Fruit fly (Drosophila melanogaster) whole organism, embryonic: Measurements from ENCODE around the gene CG42404.

Experiments
- Aef1 ChIP-seq: fragments of 200-800 bp; sonication (Bioruptor generic); IDR thresholded peaks from 3 replicates; pipeline ENCODE4 v1.3.6; 2022; ENCODE audit warnings: missing biosample characterization, missing genetic modification characterization
- CG13894 ChIP-seq: fragments of 200-800 bp; sonication (Bioruptor generic); optimal IDR thresholded peaks from 3 replicates; lab custom pipeline; 2018; ENCODE audit warnings: missing biosample characterization, mild to moderate bottlenecking, missing genetic modification characterization, moderate library complexity
- CG14050 ChIP-seq: fragments of 200-800 bp; sonication (Bioruptor generic); IDR thresholded peaks from 3 replicates; pipeline ENCODE4 v1.3.6; 2022; ENCODE audit warnings: missing biosample characterization, missing genetic modification characterization
- CG15479 ChIP-seq: fragments of 200-800 bp; sonication (Bioruptor generic); optimal IDR thresholded peaks from 3 replicates; lab custom pipeline; 2019; ENCODE audit warnings: missing biosample characterization, mild to moderate bottlenecking, missing genetic modification characterization, moderate library complexity
- CG17612 ChIP-seq: fragments of 200-800 bp; sonication (Bioruptor generic); IDR thresholded peaks from 2 replicates; pipeline ENCODE4 v1.3.6; 2022; ENCODE audit warnings: missing biosample characterization, missing genetic modification characterization
- CG1792 ChIP-seq: fragments of 200-800 bp; sonication (Bioruptor generic); optimal IDR thresholded peaks from 2 replicates; lab custom pipeline; 2016; ENCODE audit warnings: missing biosample characterization, missing genetic modification characterization
- CG2202 ChIP-seq: fragments of 200-800 bp; sonication (Bioruptor generic); optimal IDR thresholded peaks from 2 replicates; lab custom pipeline; 2018; ENCODE audit warnings: missing biosample characterization, mild to moderate bottlenecking, missing genetic modification characterization
- CG2889 ChIP-seq: fragments of 200-800 bp; sonication (Bioruptor generic); IDR thresholded peaks from 3 replicates; pipeline ENCODE4 v1.3.6; 2022; ENCODE audit warnings: missing biosample characterization, missing genetic modification characterization
- CG33213 ChIP-seq: fragments of 200-800 bp; sonication (Bioruptor generic); optimal IDR thresholded peaks from 3 replicates; lab custom pipeline; 2016; ENCODE audit warnings: missing biosample characterization, missing genetic modification characterization
- CG3407 ChIP-seq: fragments of 200-800 bp; sonication (Bioruptor generic); optimal IDR thresholded peaks from 2 replicates; lab custom pipeline; 2018; ENCODE audit warnings: missing biosample characterization, mild to moderate bottlenecking, missing genetic modification characterization
- CG4360 ChIP-seq: fragments of 200-800 bp; sonication (Bioruptor generic); IDR thresholded peaks from 2 replicates; pipeline ENCODE4 v1.3.6; 2022; ENCODE audit warnings: missing biosample characterization, missing genetic modification characterization
- CG4707 ChIP-seq: fragments of 200-800 bp; sonication (Bioruptor generic); optimal IDR thresholded peaks from 2 replicates; lab custom pipeline; 2018; ENCODE audit warnings: missing biosample characterization, mild to moderate bottlenecking, missing genetic modification characterization, moderate library complexity
- CG4730 ChIP-seq: fragments of 200-800 bp; sonication (Bioruptor generic); IDR thresholded peaks from 2 replicates; pipeline ENCODE4 v1.3.6; 2022; ENCODE audit warnings: missing biosample characterization, missing genetic modification characterization
- CG7556 ChIP-seq: fragments of 200-800 bp; sonication (Bioruptor generic); optimal IDR thresholded peaks from 2 replicates; lab custom pipeline; 2017; ENCODE audit warnings: missing biosample characterization, mild to moderate bottlenecking, missing genetic modification characterization
- CG7786 ChIP-seq: fragments of 200-800 bp; sonication (Bioruptor generic); optimal IDR thresholded peaks from 2 replicates; lab custom pipeline; 2016; ENCODE audit warnings: missing biosample characterization, missing genetic modification characterization
- CG9215 ChIP-seq: fragments of 200-800 bp; sonication (Bioruptor generic); IDR thresholded peaks from 2 replicates; pipeline ENCODE4 v1.3.6; 2022; ENCODE audit warnings: missing biosample characterization, missing genetic modification characterization
- CG9817 ChIP-seq: fragments of 200-800 bp; sonication (Bioruptor generic); optimal IDR thresholded peaks from 2 replicates; lab custom pipeline; 2018; ENCODE audit warnings: missing biosample characterization, mild to moderate bottlenecking, missing genetic modification characterization, moderate library complexity
- Dip3 ChIP-seq: fragments of 200-800 bp; sonication (Bioruptor generic); optimal IDR thresholded peaks from 3 replicates; lab custom pipeline; 2016; ENCODE audit warnings: missing biosample characterization, missing genetic modification characterization
- Hand ChIP-seq: fragments of 200-800 bp; sonication (Bioruptor generic); optimal IDR thresholded peaks from 2 replicates; lab custom pipeline; 2017; ENCODE audit warnings: mild to moderate bottlenecking, missing biosample characterization, missing genetic modification reagents, missing genetic modification characterization
- Myb ChIP-seq: fragments of 200-800 bp; sonication (Bioruptor generic); optimal IDR thresholded peaks from 2 replicates; lab custom pipeline; 2016; ENCODE audit warnings: missing biosample characterization, missing genetic modification characterization
- NFAT ChIP-seq: fragments of 200-800 bp; sonication (Bioruptor generic); IDR thresholded peaks from 2 replicates; pipeline ENCODE4 v1.3.6; 2022; ENCODE audit warnings: missing biosample characterization, missing genetic modification characterization
- Nf-YB ChIP-seq: fragments of 200-800 bp; sonication (Bioruptor generic); optimal IDR thresholded peaks from 3 replicates; lab custom pipeline; 2019; ENCODE audit warnings: missing biosample characterization, mild to moderate bottlenecking, missing genetic modification characterization, moderate library complexity
- Sry-β ChIP-seq: fragments of 200-800 bp; sonication (Bioruptor generic); optimal IDR thresholded peaks from 2 replicates; lab custom pipeline; 2018; ENCODE audit warnings: missing biosample characterization, mild to moderate bottlenecking, missing genetic modification characterization, moderate library complexity
- btn ChIP-seq: fragments of 200-800 bp; sonication (Bioruptor generic); optimal IDR thresholded peaks from 2 replicates; lab custom pipeline; 2016; ENCODE audit warnings: missing biosample characterization, missing genetic modification characterization
- ci ChIP-seq: fragments of 200-800 bp; sonication (Bioruptor generic); IDR thresholded peaks from 3 replicates; pipeline ENCODE4 v1.3.6; 2022; ENCODE audit warnings: missing biosample characterization, missing genetic modification characterization
- danr ChIP-seq: fragments of 200-800 bp; sonication (Bioruptor generic); IDR thresholded peaks from 2 replicates; pipeline ENCODE4 v1.3.6; 2022; ENCODE audit warnings: missing biosample characterization, missing genetic modification characterization
- dm ChIP-seq: fragments of 200-800 bp; sonication (Bioruptor generic); optimal IDR thresholded peaks from 3 replicates; lab custom pipeline; 2016; ENCODE audit warnings: missing biosample characterization, missing genetic modification characterization
- eve ChIP-seq, 2 experiments: fragments of >200 bp; optimal IDR thresholded peaks; 2 replicates each; lab custom pipeline; 2017; ENCODE audit warnings: missing biosample characterization in 2 of 2, missing genetic modification characterization in 2 of 2
- ftz-f1 ChIP-seq: fragments of 200-800 bp; sonication (Bioruptor generic); optimal IDR thresholded peaks from 2 replicates; lab custom pipeline; 2016; ENCODE audit warnings: missing biosample characterization, missing genetic modification characterization
- gro ChIP-seq: fragments of 200-800 bp; sonication (Bioruptor generic); optimal IDR thresholded peaks from 2 replicates; lab custom pipeline; 2016; ENCODE audit warnings: missing biosample characterization, missing genetic modification characterization
- gsb-n ChIP-seq: fragments of 200-800 bp; sonication (Bioruptor generic); optimal IDR thresholded peaks from 3 replicates; lab custom pipeline; 2018; ENCODE audit warnings: missing biosample characterization, mild to moderate bottlenecking, missing genetic modification characterization
- odd ChIP-seq: fragments of 200-800 bp; sonication (Bioruptor generic); optimal IDR thresholded peaks from 2 replicates; lab custom pipeline; 2017; ENCODE audit warnings: missing biosample characterization, mild to moderate bottlenecking, missing genetic modification characterization
- pum ChIP-seq: fragments of 200-800 bp; sonication (Bioruptor generic); optimal IDR thresholded peaks from 2 replicates; lab custom pipeline; 2016; ENCODE audit warnings: missing biosample characterization, missing genetic modification characterization
- sc ChIP-seq, 3 experiments: fragments of >200 bp in 2 of 3; fragments of 200-800 bp in 1 of 3; sonication (Bioruptor generic) in 1 of 3; optimal IDR thresholded peaks; 2 replicates in 2 of 3; 3 replicates in 1 of 3; lab custom pipeline; 2017; ENCODE audit warnings: mild to moderate bottlenecking in 1 of 3, missing biosample characterization in 1 of 3, missing genetic modification characterization in 1 of 3, missing genetic modification reagents in 1 of 3
- sens ChIP-seq: fragments of 200-800 bp; sonication (Bioruptor generic); peaks from one replicate; lab custom pipeline; 2016; ENCODE audit warnings: missing biosample characterization, missing genetic modification characterization
- slbo ChIP-seq: fragments of 200-800 bp; sonication (Bioruptor generic); IDR thresholded peaks from 2 replicates; pipeline ENCODE4 v1.3.6; 2022; ENCODE audit warnings: missing biosample characterization, missing genetic modification characterization
- sr ChIP-seq: fragments of 200-800 bp; sonication (Bioruptor generic); IDR thresholded peaks from 3 replicates; pipeline ENCODE4 v1.3.6; 2022; ENCODE audit warnings: missing biosample characterization, missing genetic modification characterization
- stc ChIP-seq: fragments of 200-800 bp; sonication (Bioruptor generic); IDR thresholded peaks from 2 replicates; pipeline ENCODE4 v1.3.6; 2022; ENCODE audit warnings: missing biosample characterization, missing genetic modification characterization
- tio ChIP-seq: fragments of 200-800 bp; sonication (Bioruptor generic); optimal IDR thresholded peaks from 2 replicates; lab custom pipeline; 2017; ENCODE audit warnings: missing biosample characterization, missing genetic modification characterization, inconsistent platforms
- wek ChIP-seq: fragments of 200-800 bp; sonication (Bioruptor generic); optimal IDR thresholded peaks from 3 replicates; lab custom pipeline; 2018; ENCODE audit warnings: missing biosample characterization, mild to moderate bottlenecking, missing genetic modification characterization, moderate library complexity
- wor ChIP-seq: fragments of 200-800 bp; sonication (Bioruptor generic); IDR thresholded peaks from 2 replicates; pipeline ENCODE4 v1.3.6; 2022; ENCODE audit warnings: missing biosample characterization, missing genetic modification characterization

CG42404 gene

dm6 chr3R:15275158-15275623 lies 25.3 kb downstream of the CG42404 start, which contains the start of the genes Cp190 and CG4338 (continued):
- TF ChIP-seq gro (GFP tag; lab: Kevin White, UChicago) (peak; percentile 87), Hand (GFP tag; lab: Kevin White, UChicago) (peak; percentile 95), slbo (GFP tag; lab: Robert Waterston, UW) (peak; percentile 97), CG4730 (no peak; the same call in none of the 2 replicates), CG1792 (GFP tag; lab: Kevin White, UChicago) (peak; percentile 84), CG14050 (GFP tag; lab: Robert Waterston, UW) (peak; percentile 91), CG17612 (GFP tag; lab: Robert Waterston, UW) (peak; percentile 91), Myb (peak; percentile 79), CG4707 (GFP tag; lab: Kevin White, UChicago) (peak; percentile 92), CG4360 (GFP tag; lab: Robert Waterston, UW) (peak; percentile 71), NFAT (GFP tag; lab: Robert Waterston, UW) (peak; percentile 89), CG3407 (GFP tag; lab: Kevin White, UChicago) (peak; percentile 96), dm (peak; percentile 89), CG9817 (tag; lab: Kevin White, UChicago) (peak; percentile 99), Sry-β (peak; percentile 75), tio (GFP tag; lab: Kevin White, UChicago) (no peak), eve (GFP tag; optimal IDR thresholded peaks at IDR 0.05; lab: Kevin White, UChicago) (peak in 1 of 2 experiments; percentile 61), Dip3 (GFP tag; lab: Kevin White, UChicago) (peak; percentile 90), wor (peak; percentile 95), wek (GFP tag; lab: Kevin White, UChicago) (peak; percentile 86), CG15479 (peak; percentile 81), CG7556 (GFP tag; lab: Kevin White, UChicago) (peak; percentile 98), CG7786 (GFP tag; lab: Kevin White, UChicago) (peak; percentile 87), CG9215 (GFP tag; lab: Robert Waterston, UW) (peak; percentile 97), CG2202 (peak; percentile 97), odd (GFP tag; lab: Kevin White, UChicago) (peak; percentile 97), stc (GFP tag; lab: Robert Waterston, UW) (peak; percentile 96), ci (GFP tag; lab: Robert Waterston, UW) (peak; percentile 95), ftz-f1 (GFP tag; lab: Kevin White, UChicago) (peak; percentile 63), sens (GFP tag; lab: Kevin White, UChicago) (peak; percentile 99), pum (peak; percentile 91), CG33213 (GFP tag; lab: Kevin White, UChicago) (peak; percentile 85), danr (peak; percentile 96), Nf-YB (peak; percentile 89), gsb-n (tag; lab: Kevin White, UChicago) (peak; percentile 98), Aef1 (GFP tag; lab: Robert Waterston, UW) (peak; percentile 93), sc (optimal IDR thresholded peaks at IDR 0.05; lab: Kevin White, UChicago) (no peak), sc (GFP tag; optimal IDR thresholded peaks at IDR 0.05; lab: Kevin White, UChicago) (peak; percentile 97), CG13894 (tag; lab: Kevin White, UChicago) (peak; percentile 98), sr (GFP tag; lab: Robert Waterston, UW) (peak; percentile 51; the same call in 1 of the 3 replicates), CG2889 (GFP tag; lab: Robert Waterston, UW) (peak; percentile 94), btn (GFP tag; lab: Kevin White, UChicago) (peak; percentile 35)
- TF ChIP-seq, all 482 proteins: peak for 455
